Fruit fly (Drosophila melanogaster): ENCODE measurements around the gene Bx42.

Gene Bx42

DNA sequence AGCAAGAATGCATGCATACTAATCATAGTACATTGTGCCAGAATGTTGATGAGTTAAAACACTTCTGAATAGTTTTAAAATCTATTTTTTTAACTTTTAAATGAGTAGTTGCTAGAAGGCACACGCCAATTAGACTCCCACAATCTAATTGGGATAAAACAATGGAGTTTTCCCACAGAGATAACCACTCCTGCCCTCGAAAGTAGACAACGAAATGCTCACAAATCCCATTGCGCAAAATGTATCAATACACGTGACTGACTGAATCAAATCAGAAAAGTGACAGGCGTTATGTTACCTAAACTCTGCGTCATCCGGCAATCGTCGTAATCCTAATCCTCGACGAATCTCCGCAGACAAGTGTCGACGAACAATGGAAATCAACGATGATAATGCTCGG, 11.4 kb upstream of the Bx42 start:
- TF ChIP-seq Myc (optimal IDR thresholded peaks at IDR 0.05) (no peak), psq (optimal IDR thresholded peaks at IDR 0.05) (no peak), Sin3A (optimal IDR thresholded peaks at IDR 0.05) (no peak), ttk (optimal IDR thresholded peaks at IDR 0.05) (no peak), insv (optimal IDR thresholded peaks at IDR 0.05) (no peak), h (optimal IDR thresholded peaks at IDR 0.05) (no peak)

DNA sequence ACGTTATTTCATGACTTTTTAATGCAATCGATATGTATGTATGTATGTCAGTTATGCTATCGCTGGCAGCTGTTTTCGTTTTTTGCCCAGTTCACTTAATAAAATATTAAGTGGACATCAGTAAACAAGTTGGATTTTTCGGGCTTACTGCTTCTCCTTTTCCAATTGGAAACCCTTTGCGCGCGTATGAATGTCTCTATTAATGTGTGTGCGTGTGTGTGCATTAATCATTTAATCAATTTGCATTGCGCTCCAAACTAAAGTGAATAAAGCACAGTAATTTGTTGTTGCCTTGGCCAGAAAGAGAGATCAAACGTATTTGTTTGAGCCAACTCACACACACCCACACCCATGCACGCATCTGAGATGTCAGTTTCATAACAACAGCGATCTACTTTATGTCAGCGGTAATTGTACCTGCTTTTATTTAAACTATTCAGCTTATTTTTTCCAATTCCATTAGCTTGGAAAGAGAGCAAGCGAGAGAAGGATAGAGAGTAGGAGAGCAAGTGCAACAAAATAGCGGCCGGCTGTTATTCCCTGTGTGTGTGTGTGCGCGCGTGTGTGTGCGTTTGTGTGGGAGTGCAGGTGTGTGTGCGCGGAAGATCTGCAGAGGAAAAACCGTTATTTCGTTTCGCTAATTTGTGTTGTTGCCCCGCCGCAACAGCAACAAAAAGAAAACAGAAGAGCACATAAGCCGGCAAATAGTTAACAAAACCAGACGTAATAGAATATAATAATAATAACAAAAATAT, 3.9 kb upstream of the Bx42 start:
- TF ChIP-seq Sin3A (optimal IDR thresholded peaks at IDR 0.05), result no peak
- TF ChIP-seq psq (optimal IDR thresholded peaks at IDR 0.05), result no peak
- no peak for TF ChIP-seq ttk (optimal IDR thresholded peaks at IDR 0.05)
- TF ChIP-seq Myc (optimal IDR thresholded peaks at IDR 0.05), result no peak

DNA sequence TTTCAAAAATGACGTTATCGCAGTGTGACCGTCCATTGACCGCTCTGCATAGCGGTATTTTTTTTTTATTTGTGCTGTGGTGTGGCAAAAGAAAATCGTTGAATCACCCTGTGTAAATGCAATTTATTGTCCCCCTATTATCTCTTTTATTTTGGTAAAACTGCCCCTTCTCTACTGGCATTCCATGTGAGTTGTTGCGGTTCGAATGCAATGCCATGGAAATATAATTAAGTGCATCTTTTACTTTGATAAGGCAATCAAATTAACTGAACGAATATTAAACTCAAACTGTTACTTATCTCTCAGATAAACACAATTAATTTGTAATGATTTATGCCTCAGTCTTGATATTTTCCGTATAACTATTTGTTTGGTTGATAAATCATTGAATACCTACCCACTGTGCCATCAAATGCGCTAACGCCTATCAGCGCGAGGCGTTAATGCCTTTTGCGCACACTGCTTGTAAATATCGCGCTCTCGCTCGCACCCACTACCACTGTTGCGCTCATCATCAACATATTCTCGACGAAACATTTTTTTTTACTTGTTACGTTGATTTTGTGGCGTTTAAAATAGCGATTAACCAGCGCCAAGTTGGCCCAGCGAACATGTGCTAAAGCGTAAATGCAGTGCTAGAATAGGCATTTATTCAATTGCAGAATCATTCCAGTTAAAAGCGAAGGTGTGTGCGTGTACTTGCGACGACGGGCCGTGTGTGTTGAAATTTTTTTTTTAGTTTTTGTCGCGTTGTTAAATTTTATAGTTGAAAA, 2.9 kb upstream of the Bx42 start:
- TF ChIP-seq psq (optimal IDR thresholded peaks at IDR 0.05) (no peak), insv (optimal IDR thresholded peaks at IDR 0.05) (no peak), ttk (optimal IDR thresholded peaks at IDR 0.05) (no peak), h (optimal IDR thresholded peaks at IDR 0.05) (no peak), Myc (optimal IDR thresholded peaks at IDR 0.05) (no peak), Sin3A (optimal IDR thresholded peaks at IDR 0.05) (no peak)

DNA sequence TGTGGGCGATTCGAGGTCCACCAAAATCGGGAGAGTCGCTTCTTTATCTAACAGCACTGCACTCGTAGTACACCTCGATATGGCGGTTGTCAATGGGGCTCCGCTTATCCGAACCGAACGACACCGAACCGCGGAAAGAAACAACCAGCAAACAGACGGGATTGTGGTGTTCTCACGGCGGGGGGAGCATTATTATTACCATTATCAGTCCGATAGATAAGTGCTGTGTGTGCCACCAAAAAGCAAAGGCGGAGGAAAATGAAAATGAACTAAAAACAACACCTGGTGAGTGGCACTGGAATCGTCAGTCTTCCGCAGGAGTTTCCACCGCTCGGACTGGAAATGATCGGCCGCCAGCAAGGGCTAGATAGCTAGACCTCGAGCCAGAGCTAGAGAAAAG, 2.0 kb upstream of the Bx42 start, which contains the start of gene AP-1gamma:
AP-1gamma (plus strand) TSS at position 305 of the 400 bp plus-strand sequence.
- no peak for TF ChIP-seq Myc (optimal IDR thresholded peaks at IDR 0.05)
- no peak for TF ChIP-seq ttk (optimal IDR thresholded peaks at IDR 0.05)
- no peak for TF ChIP-seq Sin3A (optimal IDR thresholded peaks at IDR 0.05)
- no peak for TF ChIP-seq insv (optimal IDR thresholded peaks at IDR 0.05)
- no peak for TF ChIP-seq h (optimal IDR thresholded peaks at IDR 0.05)
- TF ChIP-seq psq (optimal IDR thresholded peaks at IDR 0.05), result no peak

DNA sequence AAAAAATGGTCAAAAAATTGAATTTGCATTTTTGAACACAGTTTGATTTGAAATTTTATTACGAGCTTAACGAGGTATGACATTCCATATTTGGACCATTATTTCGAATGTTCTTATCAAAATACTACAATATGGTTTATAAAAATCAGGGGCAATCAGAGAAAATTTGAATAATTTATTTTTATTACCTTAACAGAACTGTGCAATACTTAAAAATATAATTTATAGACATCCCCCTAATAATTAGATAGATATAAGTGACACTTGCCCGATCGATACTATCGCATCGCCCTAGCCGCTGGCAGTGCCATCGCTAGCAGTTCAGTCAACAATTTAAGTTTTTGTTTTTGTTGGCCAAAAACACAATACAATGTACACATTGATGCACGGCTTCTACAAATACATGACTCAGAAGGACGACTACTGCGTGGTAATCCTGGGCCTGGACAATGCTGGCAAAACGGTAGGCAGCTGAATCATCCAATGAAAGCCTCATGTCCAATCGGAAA, 425 bp upstream of the Bx42 start, which contains the start of gene Arfrp1:
Arfrp1 (plus strand) TSS at position 295 of the 509 bp plus-strand sequence.
- TF ChIP-seq ttk (optimal IDR thresholded peaks at IDR 0.05) (no peak), h (optimal IDR thresholded peaks at IDR 0.05) (no peak), insv (optimal IDR thresholded peaks at IDR 0.05) (no peak), Myc (optimal IDR thresholded peaks at IDR 0.05) (no peak), psq (optimal IDR thresholded peaks at IDR 0.05) (no peak), Sin3A (optimal IDR thresholded peaks at IDR 0.05) (no peak)

DNA sequence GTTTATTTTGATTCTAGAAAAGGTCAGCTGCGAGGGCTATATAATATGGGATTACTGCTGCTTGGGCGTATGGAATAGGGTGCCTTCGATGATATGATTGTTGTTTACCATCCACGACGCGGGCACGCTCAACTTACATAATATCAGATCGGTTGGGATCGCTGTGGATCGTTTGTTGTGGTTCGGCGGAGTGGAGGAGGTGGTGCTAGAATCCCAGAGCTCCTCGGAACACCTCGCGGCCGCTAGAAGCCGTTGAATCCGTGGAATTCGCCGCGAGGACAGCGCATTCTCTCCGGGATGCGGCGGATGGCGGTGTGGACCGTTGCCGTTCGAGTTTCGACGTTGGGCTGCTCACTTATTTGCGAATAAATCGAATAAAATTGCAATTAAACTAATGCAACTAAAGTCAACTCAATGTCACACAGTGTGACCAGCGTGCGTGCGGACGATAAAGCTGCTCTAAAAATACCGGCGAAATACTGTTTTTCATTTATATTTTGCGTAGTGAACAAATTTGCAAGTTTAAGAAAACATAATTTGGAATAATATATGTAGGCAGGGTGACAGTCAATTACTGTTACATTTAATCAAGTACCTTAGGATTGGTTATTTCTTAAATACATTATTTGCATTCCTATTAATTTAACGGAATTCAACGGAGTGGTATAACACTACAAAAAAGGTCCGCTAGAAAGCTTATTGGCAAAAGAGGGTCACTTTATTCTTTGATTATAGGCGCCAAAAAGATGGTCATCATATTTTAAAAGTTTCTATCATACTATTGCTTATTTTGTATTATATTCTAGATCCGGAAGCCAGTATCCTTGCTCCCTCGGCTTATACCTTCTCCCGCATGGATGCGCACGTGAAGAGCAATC, 2.9 kb downstream of the Bx42 start, which contains the start of gene CG7766:
CG7766 (minus strand) TSS at position 432 of the 878 bp plus-strand sequence.
- no peak for TF ChIP-seq psq (optimal IDR thresholded peaks at IDR 0.05)
- TF ChIP-seq Myc (optimal IDR thresholded peaks at IDR 0.05), result no peak
- TF ChIP-seq h (optimal IDR thresholded peaks at IDR 0.05), result no peak
- no peak for TF ChIP-seq Sin3A (optimal IDR thresholded peaks at IDR 0.05)
- TF ChIP-seq ttk (optimal IDR thresholded peaks at IDR 0.05), result no peak
- no peak for TF ChIP-seq insv (optimal IDR thresholded peaks at IDR 0.05)

DNA sequence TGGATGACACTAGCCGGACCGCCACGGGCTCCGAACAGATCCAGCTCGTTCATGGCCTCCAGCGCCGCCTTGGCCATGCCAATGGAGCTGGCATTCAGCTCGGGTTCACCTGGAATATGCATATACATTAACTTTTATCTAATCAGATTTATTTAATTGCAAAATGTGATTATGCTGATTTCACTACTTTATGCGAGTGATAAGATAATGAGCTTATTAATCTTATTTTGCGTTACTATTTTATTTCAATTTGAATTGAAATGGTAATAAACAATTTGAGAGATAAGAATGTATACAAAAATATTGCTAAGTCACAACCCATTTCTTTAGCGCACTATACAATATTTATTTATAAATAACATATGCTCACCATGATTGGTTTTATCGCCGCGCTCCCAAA, 4.3 kb downstream of the Bx42 start:
- TF ChIP-seq Sin3A (optimal IDR thresholded peaks at IDR 0.05) (no peak), insv (optimal IDR thresholded peaks at IDR 0.05) (no peak), h (optimal IDR thresholded peaks at IDR 0.05) (no peak), Myc (optimal IDR thresholded peaks at IDR 0.05) (no peak), ttk (optimal IDR thresholded peaks at IDR 0.05) (no peak), psq (optimal IDR thresholded peaks at IDR 0.05) (no peak)

DNA sequence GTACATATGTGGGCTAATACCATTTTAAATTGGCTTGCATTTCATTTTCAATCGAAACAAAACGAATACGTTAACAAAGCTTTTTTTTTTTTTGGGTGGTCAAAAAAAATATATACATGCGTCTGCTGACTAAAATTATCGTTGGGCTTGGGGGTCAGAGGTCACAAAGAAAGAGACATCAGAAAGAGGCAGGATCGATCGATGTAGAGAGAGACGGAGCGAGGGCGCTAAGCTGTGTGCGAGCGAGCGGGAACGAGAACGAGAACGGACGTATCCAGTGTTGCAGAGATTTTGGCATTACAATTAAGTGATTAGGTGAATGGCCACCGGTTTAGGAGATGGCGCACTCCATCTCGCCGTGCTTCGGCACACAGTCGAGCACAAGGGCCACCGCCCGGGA, 12.5 kb downstream of the Bx42 start:
- TF ChIP-seq ttk (optimal IDR thresholded peaks at IDR 0.05), result no peak
- no peak for TF ChIP-seq Myc (optimal IDR thresholded peaks at IDR 0.05)
- TF ChIP-seq Sin3A (optimal IDR thresholded peaks at IDR 0.05), result no peak
- no peak for TF ChIP-seq psq (optimal IDR thresholded peaks at IDR 0.05)

DNA sequence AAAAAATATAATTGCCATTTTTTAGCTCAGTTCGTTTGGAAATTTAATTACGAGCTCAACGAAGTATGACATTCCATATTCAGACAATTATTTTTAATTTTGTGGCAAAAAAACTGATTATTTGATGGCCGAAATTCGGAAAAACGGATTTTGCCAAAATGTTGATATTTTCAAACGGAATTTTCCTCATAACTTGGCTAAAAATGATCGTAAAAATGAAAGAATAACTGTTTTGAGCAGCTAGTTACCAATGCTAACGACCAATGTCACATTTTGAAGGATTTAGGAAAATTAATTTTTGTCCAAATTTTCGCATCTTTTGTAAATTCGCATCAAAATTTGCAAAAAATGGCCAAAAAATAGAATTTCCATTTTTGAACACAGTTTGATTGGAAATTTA, 13.3 kb downstream of the Bx42 start:
- TF ChIP-seq h (optimal IDR thresholded peaks at IDR 0.05) (no peak), insv (optimal IDR thresholded peaks at IDR 0.05) (no peak), ttk (optimal IDR thresholded peaks at IDR 0.05) (no peak), psq (optimal IDR thresholded peaks at IDR 0.05) (no peak), Myc (optimal IDR thresholded peaks at IDR 0.05) (no peak), Sin3A (optimal IDR thresholded peaks at IDR 0.05) (no peak)

DNA sequence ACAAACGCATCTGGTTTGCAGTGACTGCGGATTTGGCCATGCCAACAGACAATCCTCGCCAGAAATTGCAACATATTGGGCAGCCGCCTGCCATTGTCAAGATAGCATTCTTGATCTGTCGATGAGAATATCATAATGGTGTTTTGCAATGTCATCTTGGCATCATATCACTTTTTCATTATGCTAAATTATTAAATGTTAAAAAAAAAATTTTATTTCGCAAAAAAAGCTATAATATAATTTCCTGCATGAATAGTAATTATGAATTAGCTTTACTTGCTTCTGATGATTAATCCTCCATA, 16.4 kb downstream of the Bx42 start:
- TF ChIP-seq ttk (optimal IDR thresholded peaks at IDR 0.05), result no peak
- no peak for TF ChIP-seq psq (optimal IDR thresholded peaks at IDR 0.05)
- TF ChIP-seq Myc (optimal IDR thresholded peaks at IDR 0.05), result no peak
- no peak for TF ChIP-seq h (optimal IDR thresholded peaks at IDR 0.05)
- TF ChIP-seq insv (optimal IDR thresholded peaks at IDR 0.05), result no peak
- no peak for TF ChIP-seq Sin3A (optimal IDR thresholded peaks at IDR 0.05)

DNA sequence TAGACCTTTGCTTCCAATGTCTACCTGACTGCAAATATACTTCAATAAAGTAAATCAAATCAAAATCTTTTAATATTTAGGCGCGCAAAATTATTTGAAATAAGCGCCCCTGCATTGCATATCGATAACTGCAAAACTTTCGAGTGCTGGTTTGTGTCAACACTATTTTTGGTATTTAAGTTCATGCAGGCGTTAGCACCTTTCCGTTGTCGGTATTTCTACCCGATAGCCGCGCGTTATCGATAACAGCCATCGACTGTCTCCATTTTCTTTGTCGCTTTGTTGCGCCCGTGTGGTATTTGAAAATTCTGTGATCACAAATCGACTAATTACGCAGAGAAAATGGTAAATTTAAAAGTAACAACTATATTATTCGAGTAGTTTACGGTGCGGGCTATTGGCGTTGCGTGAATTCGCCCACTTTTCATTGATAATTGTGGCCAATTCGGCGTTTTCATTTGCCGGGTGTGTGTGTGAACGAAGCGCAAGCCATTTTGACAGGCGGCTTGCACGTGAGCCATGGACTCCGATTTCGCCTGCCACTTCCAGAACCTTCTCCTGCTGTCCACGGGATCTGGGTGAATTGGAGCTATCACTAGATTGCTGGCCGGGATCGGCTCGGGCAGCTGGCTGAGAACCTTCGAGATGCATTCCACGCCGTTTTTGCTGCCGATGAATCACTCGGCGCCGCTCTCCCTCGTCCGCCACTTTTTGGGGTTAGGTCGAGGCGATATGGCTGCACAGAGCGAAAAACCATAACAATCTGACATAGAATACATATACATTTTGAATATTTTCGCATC, 16.9 kb downstream of the Bx42 start, which contains the start of gene CCT2:
CCT2 (plus strand) TSS at position 260 of the 803 bp plus-strand sequence.
- no peak for TF ChIP-seq h (optimal IDR thresholded peaks at IDR 0.05)
- no peak for TF ChIP-seq insv (optimal IDR thresholded peaks at IDR 0.05)
- no peak for TF ChIP-seq Myc (optimal IDR thresholded peaks at IDR 0.05)
- no peak for TF ChIP-seq psq (optimal IDR thresholded peaks at IDR 0.05)
- no peak for TF ChIP-seq ttk (optimal IDR thresholded peaks at IDR 0.05)
- no peak for TF ChIP-seq Sin3A (optimal IDR thresholded peaks at IDR 0.05)

Measured in Kc167 (cell line).